Worm (Caenorhabditis elegans): ENCODE results near the gene ZK930.6.
A peak's percentile ranks its signal among the peaks of the same experiment; 100 is the strongest.

The ZK930.6 gene

ce11 chrII:11889420-11890075 lies 5.8 kb downstream of the ZK930.6 start (continued):
- TF ChIP-seq lin-35 (GFP tag; optimal IDR thresholded peaks at IDR 0.05), result peak in 1 of 2 experiments; percentile 43
- 0 out of 2 replicates have a peak, but pooled peaks have one; percentile 7 for TF ChIP-seq nhr-19 (GFP tag; conservative IDR thresholded peaks at IDR 0.05)
- TF ChIP-seq nhr-76 (tag; optimal IDR thresholded peaks at IDR 0.05), result no peak
- TF ChIP-seq ceh-82 (tag; optimal IDR thresholded peaks at IDR 0.05), result no peak
- no peak for TF ChIP-seq sox-4 (tag; optimal IDR thresholded peaks at IDR 0.05)
- TF ChIP-seq nhr-85 (tag), result peak; percentile 83
- TF ChIP-seq nhr-77 (tag; optimal IDR thresholded peaks at IDR 0.05), result no peak
- TF ChIP-seq fkh-4 (tag; optimal IDR thresholded peaks at IDR 0.05; ENCODE audit: borderline replicate concordance), result no peak
- no peak for TF ChIP-seq aly-2 (tag; optimal IDR thresholded peaks at IDR 0.05)
- no peak for TF ChIP-seq egl-27 (tag; optimal IDR thresholded peaks at IDR 0.05)
- no peak for TF ChIP-seq ets-5 (GFP tag; IDR thresholded peaks at IDR 0.05)
- no peak for TF ChIP-seq grh-1 (GFP tag; IDR thresholded peaks at IDR 0.05)
- TF ChIP-seq ceh-88 (GFP tag; IDR thresholded peaks at IDR 0.05), result no peak
- TF ChIP-seq elt-2 (tag; optimal IDR thresholded peaks at IDR 0.05), result no peak
- no peak for TF ChIP-seq ceh-90 (tag; optimal IDR thresholded peaks at IDR 0.05)
- TF ChIP-seq hlh-17 (GFP tag; optimal IDR thresholded peaks at IDR 0.05; ENCODE audit: borderline replicate concordance), result no peak
- TF ChIP-seq ztf-11 (tag; optimal IDR thresholded peaks at IDR 0.05), result peak in 1 of 2 experiments; percentile 50
- no peak for TF ChIP-seq aha-1 (tag; optimal IDR thresholded peaks at IDR 0.05)
- peak; percentile 26 for TF ChIP-seq C16A3.4 (tag; optimal IDR thresholded peaks at IDR 0.05)
- no peak for TF ChIP-seq fkh-8 (tag; optimal IDR thresholded peaks at IDR 0.05)
- no peak for TF ChIP-seq ceh-8 (GFP tag; optimal IDR thresholded peaks at IDR 0.05)
- peak; percentile 83 for TF ChIP-seq blmp-1 (tag; optimal IDR thresholded peaks at IDR 0.05)
- TF ChIP-seq elt-3 (tag; optimal IDR thresholded peaks at IDR 0.05), result no peak
- no peak for TF ChIP-seq unc-130 (tag; optimal IDR thresholded peaks at IDR 0.05)
- peak; percentile 2 for TF ChIP-seq tbx-2 (tag; optimal IDR thresholded peaks at IDR 0.05)
- no peak for TF ChIP-seq efl-1 (optimal IDR thresholded peaks at IDR 0.05)
- TF ChIP-seq efl-1 (GFP tag; optimal IDR thresholded peaks at IDR 0.05 in 1 of 2), result peak in 1 of 2 experiments; percentile 92
- TF ChIP-seq mef-2 (tag; optimal IDR thresholded peaks at IDR 0.05), result no peak
- TF ChIP-seq zag-1 (tag; optimal IDR thresholded peaks at IDR 0.05), result no peak
- TF ChIP-seq snu-23 (GFP tag; optimal IDR thresholded peaks at IDR 0.05), result peak; percentile 55
- TF ChIP-seq irx-1 (tag; optimal IDR thresholded peaks at IDR 0.05), result no peak
- TF ChIP-seq hlh-4 (tag; optimal IDR thresholded peaks at IDR 0.05), result no peak
- no peak for TF ChIP-seq ceh-63 (GFP tag; optimal IDR thresholded peaks at IDR 0.05)

DNA sequence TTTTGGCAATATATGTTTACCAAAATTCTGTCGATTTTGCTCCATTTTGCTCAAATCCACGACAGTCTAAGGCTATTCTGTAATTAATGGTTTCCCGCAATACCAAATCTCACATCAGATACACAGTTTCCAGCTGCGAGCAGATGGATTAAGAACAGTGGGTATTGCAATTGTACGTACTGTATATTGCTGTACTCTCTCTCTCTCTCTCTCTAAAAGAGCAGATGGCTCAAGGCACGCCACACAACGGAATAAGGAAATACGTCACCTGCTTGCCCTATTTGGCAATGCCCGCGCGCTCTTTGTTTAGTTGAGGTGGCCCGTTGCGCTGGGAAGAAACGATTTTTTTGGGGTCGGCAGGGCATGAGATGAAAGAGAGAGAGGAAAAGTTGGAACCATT lies 6.8 kb downstream of the ZK930.6 start:
- TF ChIP-seq ztf-11 (tag; optimal IDR thresholded peaks at IDR 0.05) (peak in 1 of 2 experiments; percentile 62), skn-1 (tag; optimal IDR thresholded peaks at IDR 0.05) (no peak), nhr-85 (tag) (peak; percentile 72)

DNA sequence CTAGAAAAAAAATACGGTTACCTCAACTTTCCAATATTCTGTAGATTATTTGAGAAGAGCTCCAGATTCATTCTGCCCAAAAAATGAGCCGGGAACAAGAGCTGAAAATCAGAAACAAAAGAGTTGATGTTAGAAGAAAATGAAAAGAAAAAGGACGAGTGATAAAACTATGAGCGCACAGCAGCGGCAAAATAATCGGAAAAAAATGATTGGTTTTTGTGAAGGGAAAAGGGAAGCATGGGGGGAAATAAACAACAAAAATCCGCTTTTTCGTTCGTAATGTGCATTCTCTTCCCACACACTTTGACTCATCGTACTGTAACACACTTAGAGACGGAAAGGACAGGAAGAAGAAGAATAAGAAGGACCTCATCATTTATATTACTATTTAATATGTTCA lies 9.6 kb downstream of the ZK930.6 start, which contains the start of gene ZK930.2:
TSS of gene ZK930.2 (minus strand) at position 101 of the 400 bp plus-strand sequence.
- TF ChIP-seq dpl-1 (GFP tag; optimal IDR thresholded peaks at IDR 0.05), result no peak
- no peak for TF ChIP-seq nhr-20 (tag; optimal IDR thresholded peaks at IDR 0.05)
- TF ChIP-seq efl-1 (optimal IDR thresholded peaks at IDR 0.05), result no peak
- TF ChIP-seq efl-1 (GFP tag; optimal IDR thresholded peaks at IDR 0.05 in 1 of 2), result peak in 1 of 2 experiments; percentile 27
- no peak for TF ChIP-seq lin-14 (GFP tag; optimal IDR thresholded peaks at IDR 0.05)

DNA sequence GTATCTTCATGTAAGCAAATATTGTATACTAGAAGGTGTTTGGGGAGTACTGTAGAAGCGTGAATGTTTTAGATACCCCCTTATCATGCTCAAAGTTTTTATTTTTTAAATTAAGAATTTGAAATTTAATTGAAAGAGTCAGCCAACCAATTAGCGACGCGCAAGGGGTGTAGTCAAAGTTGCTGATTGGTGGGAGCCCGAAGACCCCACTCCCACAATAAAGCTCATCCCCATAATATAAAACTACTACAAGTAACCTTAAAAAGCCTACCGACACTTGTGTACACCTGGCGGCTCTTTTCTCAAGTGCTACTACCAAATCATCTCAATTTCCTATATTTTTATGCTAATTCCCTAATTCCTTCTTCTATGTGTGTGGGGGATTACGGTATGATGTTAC lies 16.0 kb downstream of the ZK930.6 start:
- no peak for TF ChIP-seq hpl-2 (GFP tag; optimal IDR thresholded peaks at IDR 0.05)
- no peak for TF ChIP-seq rnt-1 (tag; optimal IDR thresholded peaks at IDR 0.05)
- TF ChIP-seq snpc-4 (tag; optimal IDR thresholded peaks at IDR 0.05), result no peak
- no peak for TF ChIP-seq alr-1 (tag; optimal IDR thresholded peaks at IDR 0.05; ENCODE audit: borderline replicate concordance)
- TF ChIP-seq C04F5.9 (tag; optimal IDR thresholded peaks at IDR 0.05), result no peak
- no peak for TF ChIP-seq C34B4.2 (tag; optimal IDR thresholded peaks at IDR 0.05)
- no peak for TF ChIP-seq nhr-11 (tag; optimal IDR thresholded peaks at IDR 0.05)
- no peak for TF ChIP-seq lin-14 (GFP tag; optimal IDR thresholded peaks at IDR 0.05)
- no peak for TF ChIP-seq ama-1 (optimal IDR thresholded peaks at IDR 0.05)
- no peak for TF ChIP-seq pag-3 (tag; optimal IDR thresholded peaks at IDR 0.05; ENCODE audit: borderline replicate concordance, insufficient read depth)
- no peak for TF ChIP-seq egl-13 (tag; optimal IDR thresholded peaks at IDR 0.05)
- TF ChIP-seq nhr-76 (tag; optimal IDR thresholded peaks at IDR 0.05), result no peak
- TF ChIP-seq nhr-20 (tag; optimal IDR thresholded peaks at IDR 0.05), result no peak
- no peak for TF ChIP-seq unc-86 (tag; optimal IDR thresholded peaks at IDR 0.05)
- no peak for TF ChIP-seq zag-1 (tag; optimal IDR thresholded peaks at IDR 0.05)
- no peak for TF ChIP-seq tbx-2 (tag; optimal IDR thresholded peaks at IDR 0.05)
- no peak for TF ChIP-seq elt-3 (tag; optimal IDR thresholded peaks at IDR 0.05)
